Worm (Caenorhabditis elegans) whole organism, L4 larva: ENCODE data around the gene acl-4.

Experiments used
- dve-1 ChIP-seq: sonication (generic microtip); optimal IDR thresholded peaks from 2 replicates; lab custom pipeline; 2017; ENCODE audit warnings: antibody characterized with exemption, mild to moderate bottlenecking, missing genetic modification characterization, missing compliant biosample characterization; ENCODE audit not compliant: insufficient read depth
- nhr-77 ChIP-seq: fragments of 150-350 bp; optimal IDR thresholded peaks from 2 replicates; lab custom pipeline; 2014; ENCODE audit warnings: missing biosample characterization, missing genetic modification characterization
- rbr-2 ChIP-seq: sonication (generic microtip); optimal IDR thresholded peaks from 2 replicates; lab custom pipeline; 2016; ENCODE audit warnings: missing genotype, missing genetic modification characterization, missing compliant biosample characterization

- TF ChIP-seq rbr-2 (no peak), nhr-77 (no peak), dve-1 (tag; lab: Kevin White, UChicago) (no peak)
Measured at ce11 chrX:2116304-2116867, 46.1 kb upstream of the acl-4 start.
